Fruit fly (Drosophila melanogaster): ENCODE measurements around the gene AstCC.

dm6 chr2L:11086357-11086924, 1.4 kb upstream of the AstCC start, which contains the start of gene CG16854:
- TF ChIP-seq pad (GFP tag; optimal IDR thresholded peaks at IDR 0.05): no peak
- TF ChIP-seq CG7101 (tag; optimal IDR thresholded peaks at IDR 0.05): no peak
